Worm (Caenorhabditis elegans) whole organism, L1 larva: ENCODE measurements around the gene flad-1.
A peak's percentile ranks its signal among the peaks of the same experiment; 100 is the strongest.

Experiments used
- C16A3.4 ChIP-seq: fragments of 150-350 bp; optimal IDR thresholded peaks from 2 replicates; lab custom pipeline; 2014; ENCODE audit warnings: missing biosample characterization, missing genetic modification characterization
- C34B4.2 ChIP-seq: sonication (generic microtip); optimal IDR thresholded peaks from 2 replicates; lab custom pipeline; 2017; ENCODE audit warnings: mild to moderate bottlenecking, missing genetic modification characterization, missing compliant biosample characterization
- aly-2 ChIP-seq: fragments of 150-350 bp; optimal IDR thresholded peaks from 2 replicates; lab custom pipeline; 2014; ENCODE audit warnings: missing biosample characterization, missing genetic modification characterization
- ceh-8 ChIP-seq: fragments of 200-800 bp; sonication (Bioruptor generic); optimal IDR thresholded peaks from 2 replicates; lab custom pipeline; 2018; ENCODE audit warnings: mild to moderate bottlenecking, missing genetic modification characterization, moderate library complexity, missing compliant biosample characterization
- ceh-82 ChIP-seq, 3 experiments: fragments of 150-350 bp in 1 of 3; sonication (generic microtip) in 2 of 3; optimal IDR thresholded peaks; 2 replicates each; lab custom pipeline; 2014 to 2017; ENCODE audit warnings: missing biosample characterization in 3 of 3, missing genetic modification characterization in 3 of 3
- ceh-90 ChIP-seq: sonication (generic microtip); optimal IDR thresholded peaks from 2 replicates; lab custom pipeline; 2016; ENCODE audit warnings: missing genetic modification characterization, missing compliant biosample characterization
- efl-1 ChIP-seq, 4 experiments: fragments of 150-350 bp; optimal IDR thresholded peaks in 3 of 4; peaks in 1 of 4; 1 replicate in 1 of 4; 2 replicates in 3 of 4; lab custom pipeline; 2014; ENCODE audit warnings: missing biosample characterization in 2 of 4, missing genetic modification characterization in 2 of 4, missing genetic modification reagents in 2 of 4
- egl-13 ChIP-seq: sonication (generic microtip); optimal IDR thresholded peaks from 2 replicates; lab custom pipeline; 2016; ENCODE audit warnings: missing genotype, missing genetic modification reagents, missing genetic modification characterization, missing compliant biosample characterization
- elt-2 ChIP-seq: sonication (generic microtip); optimal IDR thresholded peaks from 2 replicates; lab custom pipeline; 2016; ENCODE audit warnings: missing genetic modification characterization, mild to moderate bottlenecking, inconsistent platforms, missing compliant biosample characterization, missing genetic modification reagents
- fkh-10 ChIP-seq: sonication (generic microtip); optimal IDR thresholded peaks from 2 replicates; lab custom pipeline; 2017; ENCODE audit warnings: missing biosample characterization, missing genetic modification reagents, missing genetic modification characterization
- fkh-4 ChIP-seq: sonication (generic microtip); optimal IDR thresholded peaks from 2 replicates; lab custom pipeline; 2016; ENCODE audit warnings: missing compliant biosample characterization, missing genetic modification characterization, borderline replicate concordance
- grh-1 ChIP-seq: fragments of 200-800 bp; sonication (Bioruptor generic); IDR thresholded peaks from 2 replicates; pipeline ENCODE4 v1.3.6; 2022; ENCODE audit warnings: missing genetic modification reagents, missing genetic modification characterization, missing compliant biosample characterization
- hlh-17 ChIP-seq: fragments of 200-800 bp; sonication (Bioruptor generic); optimal IDR thresholded peaks from 2 replicates; lab custom pipeline; 2018; ENCODE audit warnings: missing genetic modification characterization, mild to moderate bottlenecking, missing compliant biosample characterization, moderate library complexity, borderline replicate concordance
- hlh-4 ChIP-seq: sonication (generic microtip); optimal IDR thresholded peaks from 2 replicates; lab custom pipeline; 2016; ENCODE audit warnings: mild to moderate bottlenecking, missing genetic modification characterization, missing compliant biosample characterization
- hpl-2 ChIP-seq: fragments of 150-350 bp; optimal IDR thresholded peaks from 2 replicates; lab custom pipeline; 2014; ENCODE audit warnings: missing biosample characterization, missing genetic modification reagents, missing genetic modification characterization
- irx-1 ChIP-seq: sonication (generic microtip); optimal IDR thresholded peaks from 2 replicates; lab custom pipeline; 2016; ENCODE audit warnings: missing genetic modification characterization, missing compliant biosample characterization
- isw-1 ChIP-seq: fragments of 200-800 bp; sonication (Bioruptor generic); IDR thresholded peaks from 2 replicates; pipeline ENCODE4 v1.3.6; 2022; ENCODE audit warnings: missing genetic modification characterization, missing compliant biosample characterization
- jun-1 ChIP-seq: fragments of 150-350 bp; optimal IDR thresholded peaks from 2 replicates; lab custom pipeline; 2014; ENCODE audit warnings: missing biosample characterization, missing genetic modification reagents, missing genetic modification characterization
- lin-14 ChIP-seq: fragments of 200-800 bp; sonication (Bioruptor generic); optimal IDR thresholded peaks from 2 replicates; lab custom pipeline; 2018; ENCODE audit warnings: mild to moderate bottlenecking, missing genetic modification characterization, moderate library complexity, missing compliant biosample characterization
- lin-15B ChIP-seq: fragments of 150-350 bp; sonication (generic microtip); optimal IDR thresholded peaks from 3 replicates; lab custom pipeline; 2014; ENCODE audit warnings: missing biosample characterization, missing genetic modification characterization
- lin-35 ChIP-seq, 2 experiments: fragments of 150-350 bp; optimal IDR thresholded peaks; 2 replicates each; lab custom pipeline; 2014; ENCODE audit warnings: missing biosample characterization in 2 of 2, missing genetic modification characterization in 2 of 2, missing genetic modification reagents in 2 of 2
- lir-3 ChIP-seq: sonication (generic microtip); optimal IDR thresholded peaks from 2 replicates; lab custom pipeline; 2016; ENCODE audit warnings: mild to moderate bottlenecking, missing genetic modification characterization, moderate library complexity, missing compliant biosample characterization; ENCODE audit not compliant: poor library complexity
- lsy-2 ChIP-seq, 2 experiments: fragments of 150-350 bp; optimal IDR thresholded peaks; 2 replicates each; lab custom pipeline; 2014; ENCODE audit warnings: missing biosample characterization in 2 of 2, missing genetic modification characterization in 2 of 2
- mab-9 ChIP-seq: fragments of 200-800 bp; sonication (Bioruptor generic); IDR thresholded peaks from 2 replicates; pipeline ENCODE4 v1.3.6; 2022; ENCODE audit warnings: missing genetic modification reagents, missing genetic modification characterization, missing compliant biosample characterization
- mep-1 ChIP-seq: fragments of 150-350 bp; optimal IDR thresholded peaks from 2 replicates; lab custom pipeline; 2014; ENCODE audit warnings: missing biosample characterization, missing genetic modification characterization
- nhr-28 ChIP-seq: fragments of 150-350 bp; optimal IDR thresholded peaks from 2 replicates; lab custom pipeline; 2014; ENCODE audit warnings: missing biosample characterization, missing genetic modification characterization
- nhr-71 ChIP-seq: sonication (generic microtip); optimal IDR thresholded peaks from 2 replicates; lab custom pipeline; 2016; ENCODE audit warnings: mild to moderate bottlenecking, missing genetic modification characterization, moderate library complexity, missing compliant biosample characterization
- nhr-76 ChIP-seq: sonication (generic microtip); optimal IDR thresholded peaks from 2 replicates; lab custom pipeline; 2017; ENCODE audit warnings: missing biosample characterization, missing genetic modification characterization
- nhr-84 ChIP-seq: sonication (generic microtip); optimal IDR thresholded peaks from 2 replicates; lab custom pipeline; 2017; ENCODE audit warnings: missing biosample characterization, missing genetic modification characterization
- nhr-85 ChIP-seq: sonication (generic microtip); peaks from one replicate; lab custom pipeline; 2016; ENCODE audit warnings: missing genetic modification characterization, inconsistent platforms, missing compliant biosample characterization
- nhr-90 ChIP-seq: sonication (generic microtip); optimal IDR thresholded peaks from 2 replicates; lab custom pipeline; 2016; ENCODE audit warnings: mild to moderate bottlenecking, missing genetic modification characterization, missing compliant biosample characterization; ENCODE audit not compliant: poor library complexity
- pag-3 ChIP-seq: sonication (generic microtip); optimal IDR thresholded peaks from 2 replicates; lab custom pipeline; 2017; ENCODE audit warnings: missing genetic modification characterization, mild to moderate bottlenecking, missing compliant biosample characterization, antibody characterized with exemption, borderline replicate concordance; ENCODE audit not compliant: insufficient read depth
- pax-3 ChIP-seq: fragments of 200-800 bp; sonication (Bioruptor generic); optimal IDR thresholded peaks from 2 replicates; lab custom pipeline; 2018; ENCODE audit warnings: mild to moderate bottlenecking, missing genetic modification characterization, moderate library complexity, missing compliant biosample characterization
- rnt-1 ChIP-seq: sonication (generic microtip); optimal IDR thresholded peaks from 2 replicates; lab custom pipeline; 2016; ENCODE audit warnings: mild to moderate bottlenecking, missing genetic modification characterization, moderate library complexity, missing compliant biosample characterization
- snpc-4 ChIP-seq: fragments of 150-350 bp; optimal IDR thresholded peaks from 2 replicates; lab custom pipeline; 2014; ENCODE audit warnings: missing biosample characterization, missing genetic modification characterization
- snu-23 ChIP-seq: sonication (generic microtip); optimal IDR thresholded peaks from 2 replicates; lab custom pipeline; 2016; ENCODE audit warnings: missing genetic modification characterization, missing compliant biosample characterization
- sox-4 ChIP-seq: sonication (generic microtip); optimal IDR thresholded peaks from 2 replicates; lab custom pipeline; 2016; ENCODE audit warnings: missing genetic modification characterization, missing compliant biosample characterization
- sptf-1 ChIP-seq: fragments of 150-350 bp; optimal IDR thresholded peaks from 2 replicates; lab custom pipeline; 2014; ENCODE audit warnings: missing biosample characterization, missing genetic modification characterization
- swsn-7 ChIP-seq: sonication (generic microtip); optimal IDR thresholded peaks from 2 replicates; lab custom pipeline; 2016; ENCODE audit warnings: missing genetic modification characterization, missing compliant biosample characterization
- tbx-2 ChIP-seq: sonication (generic microtip); optimal IDR thresholded peaks from 2 replicates; lab custom pipeline; 2016; ENCODE audit warnings: missing genetic modification characterization, missing compliant biosample characterization
- unc-130 ChIP-seq: fragments of 150-350 bp; optimal IDR thresholded peaks from 2 replicates; lab custom pipeline; 2017; ENCODE audit warnings: missing biosample characterization, missing genetic modification characterization, inconsistent platforms
- unc-30 ChIP-seq: sonication (generic microtip); optimal IDR thresholded peaks from 2 replicates; lab custom pipeline; 2017; ENCODE audit warnings: missing biosample characterization, missing genetic modification characterization
- unc-62 ChIP-seq: fragments of 150-350 bp; optimal IDR thresholded peaks from 2 replicates; lab custom pipeline; 2014; ENCODE audit warnings: missing biosample characterization, missing genetic modification reagents, missing genetic modification characterization
- unc-86 ChIP-seq: sonication (generic microtip); optimal IDR thresholded peaks from 2 replicates; lab custom pipeline; 2016; ENCODE audit warnings: missing genetic modification characterization, missing compliant biosample characterization
- xbp-1 ChIP-seq: sonication (generic microtip); optimal IDR thresholded peaks from 2 replicates; lab custom pipeline; 2016; ENCODE audit warnings: missing genetic modification characterization, missing compliant biosample characterization

Gene flad-1

DNA sequence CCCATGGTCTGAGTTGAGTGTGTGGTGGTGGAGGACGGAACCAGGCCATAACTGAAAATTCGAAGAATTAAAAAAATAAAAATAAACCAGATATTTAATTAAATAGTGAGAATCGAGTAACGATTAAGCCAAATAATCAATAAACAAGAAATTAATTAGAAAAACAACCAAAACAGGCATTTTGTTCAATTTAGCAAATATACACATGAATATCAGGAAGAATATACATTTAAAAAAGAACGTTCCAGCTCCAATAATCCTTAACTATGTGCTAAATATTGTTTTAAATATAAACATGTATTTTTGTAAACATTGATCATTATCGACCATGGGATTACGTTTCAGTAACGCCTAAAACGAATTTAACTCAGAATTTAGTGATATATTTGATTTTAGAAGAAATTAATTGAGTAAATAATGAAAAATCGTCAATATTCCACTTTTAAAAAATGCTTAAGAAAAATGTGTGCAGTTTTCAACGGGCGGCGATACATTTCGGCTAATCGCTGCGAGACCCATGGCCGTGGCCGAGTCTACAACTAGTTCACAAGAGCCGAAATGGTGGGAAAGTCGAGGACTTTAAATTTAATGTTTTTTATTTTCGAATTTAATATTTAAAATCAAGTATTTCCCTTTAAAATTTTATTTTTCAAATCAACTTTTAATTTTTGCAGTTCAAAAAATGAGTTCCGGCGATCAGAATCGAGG lies 24.2 kb downstream of the flad-1 start, which contains the start of the genes R53.4 and psf-1 (continued):
- no peak for TF ChIP-seq elt-2 (tag; lab: Kevin White, UChicago)
- TF ChIP-seq mep-1 (tag; lab: Kevin White, UChicago), result peak; percentile 76
- TF ChIP-seq, all 84 proteins: peak for 43

DNA sequence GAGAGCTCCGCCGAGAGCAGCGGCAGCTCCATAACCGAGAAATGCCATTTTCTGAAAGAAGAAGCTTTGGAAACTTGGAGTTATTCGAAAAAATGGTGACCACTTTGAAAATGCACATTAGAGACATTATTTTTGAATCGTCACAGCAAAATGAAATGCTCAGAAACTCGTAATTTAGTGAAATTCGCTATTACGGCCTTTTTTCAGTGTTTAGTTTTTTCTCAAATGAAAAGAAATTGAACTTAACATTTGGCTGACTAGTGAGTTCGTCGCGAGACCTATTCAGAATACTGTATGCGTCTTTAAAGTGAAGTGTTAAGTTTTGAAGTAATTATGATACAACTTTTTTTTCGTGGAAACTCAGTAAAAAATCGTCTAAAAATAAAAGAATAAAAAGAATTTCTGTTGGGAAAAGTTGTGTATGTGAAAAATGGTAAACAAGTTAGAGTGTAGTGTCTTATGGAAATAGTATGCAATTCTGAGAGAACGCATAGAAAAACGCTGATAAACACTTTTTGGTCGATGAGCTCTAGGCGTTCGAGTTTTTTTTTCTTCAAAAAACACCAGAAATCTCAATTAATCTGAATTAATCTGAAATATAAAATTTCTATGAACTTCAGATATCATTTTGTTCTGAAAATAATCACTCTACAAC lies 26.6 kb downstream of the flad-1 start, which contains the start of gene R53.5:
R53.5 (minus strand) TSS at position 51 of the 655 bp plus-strand sequence.
- TF ChIP-seq pax-3 (no peak), efl-1 (optimal IDR thresholded peaks at IDR 0.05; lab: Kevin White, UChicago) (no peak), efl-1 (GFP tag; optimal IDR thresholded peaks at IDR 0.05 in 1 of 2; lab: Kevin White, UChicago) (peak in 1 of 2 experiments; percentile 30), lsy-2 (tag; optimal IDR thresholded peaks at IDR 0.05; lab: Kevin White, UChicago) (peak in 1 of 2 experiments; percentile 38)
- TF ChIP-seq, all 84 proteins: peak for 2

DNA sequence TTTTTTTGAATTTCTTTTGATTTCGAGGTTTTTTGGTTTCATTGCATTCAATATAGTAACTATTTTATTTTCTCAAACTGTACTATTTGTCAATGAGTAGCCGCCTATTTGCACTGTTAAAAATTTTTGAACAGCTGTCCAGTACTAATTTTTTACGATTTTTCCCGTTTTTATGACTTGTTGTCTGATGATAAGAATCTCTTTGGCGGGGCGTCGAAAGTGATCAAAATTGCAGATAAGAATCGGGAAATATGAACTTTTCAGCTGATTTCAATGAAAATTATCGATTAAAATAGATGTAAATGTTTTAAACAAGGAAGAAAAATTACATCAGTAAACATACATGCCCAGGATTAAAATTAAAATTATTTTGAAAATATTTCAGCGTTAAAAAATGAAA lies 30.3 kb downstream of the flad-1 start:
- TF ChIP-seq pag-3 (tag; lab: Kevin White, UChicago), result no peak
- TF ChIP-seq lir-3 (tag; lab: Kevin White, UChicago), result no peak
- TF ChIP-seq fkh-10 (GFP tag; lab: Kevin White, UChicago), result no peak
- TF ChIP-seq hlh-17 (GFP tag; lab: Kevin White, UChicago), result no peak
- TF ChIP-seq C34B4.2 (tag; lab: Kevin White, UChicago), result no peak
- no peak for TF ChIP-seq unc-130 (tag; lab: Kevin White, UChicago)
- TF ChIP-seq elt-2 (tag; lab: Kevin White, UChicago), result peak; percentile 71
- no peak for TF ChIP-seq jun-1 (tag; lab: Kevin White, UChicago)
- TF ChIP-seq mab-9 (GFP tag; lab: Robert Waterston, UW), result no peak
- TF ChIP-seq nhr-84 (tag; lab: Kevin White, UChicago), result no peak
- TF ChIP-seq ceh-82 (tag; optimal IDR thresholded peaks at IDR 0.05; lab: Kevin White, UChicago), result no peak
- no peak for TF ChIP-seq xbp-1 (tag; lab: Kevin White, UChicago)
- no peak for TF ChIP-seq ceh-8 (GFP tag; lab: Kevin White, UChicago)
- TF ChIP-seq snpc-4 (tag; lab: Kevin White, UChicago), result no peak
- TF ChIP-seq egl-13 (tag; lab: Kevin White, UChicago), result no peak
- no peak for TF ChIP-seq ceh-90
- peak in 1 of 2 experiments; percentile 21 for TF ChIP-seq lin-35 (GFP tag; optimal IDR thresholded peaks at IDR 0.05; lab: Kevin White, UChicago)
- no peak for TF ChIP-seq rnt-1 (tag; lab: Kevin White, UChicago)
- no peak for TF ChIP-seq irx-1 (tag; lab: Kevin White, UChicago)
- TF ChIP-seq unc-62, result no peak
- TF ChIP-seq sox-4 (tag; lab: Kevin White, UChicago), result no peak
- TF ChIP-seq efl-1 (optimal IDR thresholded peaks at IDR 0.05; lab: Kevin White, UChicago), result no peak
- peak in 1 of 2 experiments; percentile 1 for TF ChIP-seq efl-1 (GFP tag; optimal IDR thresholded peaks at IDR 0.05 in 1 of 2; lab: Kevin White, UChicago)
- TF ChIP-seq isw-1 (GFP tag; lab: Robert Waterston, UW), result no peak
- TF ChIP-seq hpl-2 (GFP tag; lab: Kevin White, UChicago), result no peak
- no peak for TF ChIP-seq C16A3.4 (tag; lab: Kevin White, UChicago)
- TF ChIP-seq nhr-76 (tag; lab: Kevin White, UChicago), result no peak
- TF ChIP-seq nhr-71 (tag; lab: Kevin White, UChicago), result no peak
- peak; percentile 89 for TF ChIP-seq nhr-85 (tag; lab: Kevin White, UChicago)
- no peak for TF ChIP-seq unc-86 (tag; lab: Kevin White, UChicago)
- TF ChIP-seq grh-1 (GFP tag; lab: Robert Waterston, UW), result no peak; the same call in 1 of the 2 replicates
- no peak for TF ChIP-seq sptf-1 (tag; lab: Kevin White, UChicago)
- no peak for TF ChIP-seq snu-23
- no peak for TF ChIP-seq lin-15B (tag; lab: Kevin White, UChicago)
- TF ChIP-seq nhr-90 (tag; lab: Kevin White, UChicago), result no peak
- TF ChIP-seq hlh-4 (tag; lab: Kevin White, UChicago), result no peak
- no peak for TF ChIP-seq tbx-2
- TF ChIP-seq nhr-28 (tag; lab: Kevin White, UChicago), result no peak
- TF ChIP-seq swsn-7 (tag; lab: Kevin White, UChicago), result no peak
- TF ChIP-seq unc-30 (tag; lab: Kevin White, UChicago), result no peak
- TF ChIP-seq fkh-4, result no peak
- TF ChIP-seq aly-2 (tag; lab: Kevin White, UChicago), result no peak
- TF ChIP-seq lin-14, result peak; percentile 64
